Worm (Caenorhabditis elegans) whole organism, L1 larva: ENCODE data around the gene aco-2.

Experiments
- C04F5.9 ChIP-seq: sonication (generic microtip); optimal IDR thresholded peaks from 2 replicates; lab custom pipeline; 2016; ENCODE audit warnings: missing genetic modification characterization, missing compliant biosample characterization
- C34B4.2 ChIP-seq: sonication (generic microtip); optimal IDR thresholded peaks from 2 replicates; lab custom pipeline; 2017; ENCODE audit warnings: mild to moderate bottlenecking, missing genetic modification characterization, missing compliant biosample characterization
- F16B12.6 ChIP-seq: fragments of 150-350 bp; optimal IDR thresholded peaks from 2 replicates; lab custom pipeline; 2014; ENCODE audit warnings: missing biosample characterization, missing genetic modification characterization
- Y116A8C.19 ChIP-seq: sonication (generic microtip); optimal IDR thresholded peaks from 2 replicates; lab custom pipeline; 2016; ENCODE audit warnings: missing compliant biosample characterization, missing genetic modification characterization, borderline replicate concordance
- aha-1 ChIP-seq: fragments of 150-350 bp; optimal IDR thresholded peaks from 2 replicates; lab custom pipeline; 2014; ENCODE audit warnings: missing biosample characterization, missing genetic modification characterization
- alr-1 ChIP-seq: fragments of 200-800 bp; sonication (Bioruptor generic); optimal IDR thresholded peaks from 2 replicates; lab custom pipeline; 2018; ENCODE audit warnings: borderline replicate concordance, mild to moderate bottlenecking, missing genetic modification characterization, missing compliant biosample characterization
- ama-1 ChIP-seq: fragments of 150-350 bp; optimal IDR thresholded peaks from 2 replicates; lab custom pipeline; 2014
- ceh-82 ChIP-seq, 3 experiments: fragments of 150-350 bp in 1 of 3; sonication (generic microtip) in 2 of 3; optimal IDR thresholded peaks; 2 replicates each; lab custom pipeline; 2014 to 2017; ENCODE audit warnings: missing biosample characterization in 3 of 3, missing genetic modification characterization in 3 of 3
- ces-1 ChIP-seq: fragments of 150-350 bp; optimal IDR thresholded peaks from 2 replicates; lab custom pipeline; 2014; ENCODE audit warnings: missing biosample characterization, missing genetic modification reagents, missing genetic modification characterization
- dsc-1 ChIP-seq: sonication (generic microtip); optimal IDR thresholded peaks from 2 replicates; lab custom pipeline; 2016; ENCODE audit warnings: mild to moderate bottlenecking, missing genetic modification characterization, missing compliant biosample characterization
- efl-3 ChIP-seq: fragments of 200-800 bp; sonication (Bioruptor generic); optimal IDR thresholded peaks from 2 replicates; lab custom pipeline; 2018; ENCODE audit warnings: mild to moderate bottlenecking, missing genetic modification characterization, missing compliant biosample characterization
- egl-27 ChIP-seq, 2 experiments: fragments of 150-350 bp in 1 of 2; sonication (generic microtip); optimal IDR thresholded peaks; 3 replicates each; lab custom pipeline; 2017 to 2018; ENCODE audit warnings: missing biosample characterization in 2 of 2, missing genetic modification characterization in 2 of 2, missing genetic modification reagents in 2 of 2
- elt-3 ChIP-seq, 6 experiments: fragments of 150-350 bp in 1 of 6; sonication (generic microtip); optimal IDR thresholded peaks; 2 replicates each; lab custom pipeline; 2017 to 2018; ENCODE audit warnings: missing biosample characterization in 6 of 6, missing genetic modification characterization in 6 of 6, inconsistent platforms in 1 of 6
- ets-5 ChIP-seq: fragments of 200-800 bp; sonication (Bioruptor generic); IDR thresholded peaks from 2 replicates; pipeline ENCODE4 v1.3.6; 2022; ENCODE audit warnings: missing genetic modification characterization, missing compliant biosample characterization
- fkh-8 ChIP-seq: sonication (generic microtip); optimal IDR thresholded peaks from 2 replicates; lab custom pipeline; 2016; ENCODE audit warnings: mild to moderate bottlenecking, missing genetic modification characterization, missing compliant biosample characterization
- fos-1 ChIP-seq: fragments of 150-350 bp; optimal IDR thresholded peaks from 2 replicates; lab custom pipeline; 2014; ENCODE audit warnings: missing biosample characterization, missing genetic modification characterization
- grh-1 ChIP-seq: fragments of 200-800 bp; sonication (Bioruptor generic); IDR thresholded peaks from 2 replicates; pipeline ENCODE4 v1.3.6; 2022; ENCODE audit warnings: missing genetic modification reagents, missing genetic modification characterization, missing compliant biosample characterization
- hlh-4 ChIP-seq: sonication (generic microtip); optimal IDR thresholded peaks from 2 replicates; lab custom pipeline; 2016; ENCODE audit warnings: mild to moderate bottlenecking, missing genetic modification characterization, missing compliant biosample characterization
- hpl-2 ChIP-seq: fragments of 150-350 bp; optimal IDR thresholded peaks from 2 replicates; lab custom pipeline; 2014; ENCODE audit warnings: missing biosample characterization, missing genetic modification reagents, missing genetic modification characterization
- isw-1 ChIP-seq: fragments of 200-800 bp; sonication (Bioruptor generic); IDR thresholded peaks from 2 replicates; pipeline ENCODE4 v1.3.6; 2022; ENCODE audit warnings: missing genetic modification characterization, missing compliant biosample characterization
- lin-13 ChIP-seq: fragments of 150-350 bp; optimal IDR thresholded peaks from 2 replicates; lab custom pipeline; 2014; ENCODE audit warnings: missing biosample characterization, missing genetic modification reagents, missing genetic modification characterization
- lin-15B ChIP-seq: fragments of 150-350 bp; sonication (generic microtip); optimal IDR thresholded peaks from 3 replicates; lab custom pipeline; 2014; ENCODE audit warnings: missing biosample characterization, missing genetic modification characterization
- lin-35 ChIP-seq, 2 experiments: fragments of 150-350 bp; optimal IDR thresholded peaks; 2 replicates each; lab custom pipeline; 2014; ENCODE audit warnings: missing biosample characterization in 2 of 2, missing genetic modification characterization in 2 of 2, missing genetic modification reagents in 2 of 2
- lin-39 ChIP-seq: fragments of 150-350 bp; optimal IDR thresholded peaks from 2 replicates; lab custom pipeline; 2014; ENCODE audit warnings: missing biosample characterization, missing genetic modification reagents, missing genetic modification characterization
- mab-9 ChIP-seq: fragments of 200-800 bp; sonication (Bioruptor generic); IDR thresholded peaks from 2 replicates; pipeline ENCODE4 v1.3.6; 2022; ENCODE audit warnings: missing genetic modification reagents, missing genetic modification characterization, missing compliant biosample characterization
- mdl-1 ChIP-seq, 2 experiments: fragments of 150-350 bp; optimal IDR thresholded peaks; 2 replicates each; lab custom pipeline; 2014 to 2017; ENCODE audit warnings: missing biosample characterization in 2 of 2, missing genetic modification characterization in 2 of 2, inconsistent platforms in 1 of 2
- mef-2 ChIP-seq: fragments of 150-350 bp; optimal IDR thresholded peaks from 2 replicates; lab custom pipeline; 2014; ENCODE audit warnings: missing biosample characterization, missing genetic modification characterization
- nhr-11 ChIP-seq: fragments of 150-350 bp; optimal IDR thresholded peaks from 2 replicates; lab custom pipeline; 2014; ENCODE audit warnings: missing biosample characterization, missing genetic modification characterization
- nhr-12 ChIP-seq: sonication (generic microtip); optimal IDR thresholded peaks from 2 replicates; lab custom pipeline; 2017; ENCODE audit warnings: missing biosample characterization, missing genetic modification characterization
- nhr-47 ChIP-seq: sonication (generic microtip); optimal IDR thresholded peaks from 2 replicates; lab custom pipeline; 2016; ENCODE audit warnings: mild to moderate bottlenecking, missing genetic modification characterization, moderate library complexity, missing compliant biosample characterization
- nhr-76 ChIP-seq: sonication (generic microtip); optimal IDR thresholded peaks from 2 replicates; lab custom pipeline; 2017; ENCODE audit warnings: missing biosample characterization, missing genetic modification characterization
- nhr-84 ChIP-seq: sonication (generic microtip); optimal IDR thresholded peaks from 2 replicates; lab custom pipeline; 2017; ENCODE audit warnings: missing biosample characterization, missing genetic modification characterization
- nhr-85 ChIP-seq: sonication (generic microtip); peaks from one replicate; lab custom pipeline; 2016; ENCODE audit warnings: missing genetic modification characterization, inconsistent platforms, missing compliant biosample characterization
- pag-3 ChIP-seq: sonication (generic microtip); optimal IDR thresholded peaks from 2 replicates; lab custom pipeline; 2017; ENCODE audit warnings: missing genetic modification characterization, mild to moderate bottlenecking, missing compliant biosample characterization, antibody characterized with exemption, borderline replicate concordance; ENCODE audit not compliant: insufficient read depth
- pqm-1 ChIP-seq: sonication (generic microtip); optimal IDR thresholded peaks from 3 replicates; lab custom pipeline; 2017; ENCODE audit warnings: missing biosample characterization, missing genetic modification characterization
- skn-1 ChIP-seq: fragments of 150-350 bp; optimal IDR thresholded peaks from 2 replicates; lab custom pipeline; 2014; ENCODE audit warnings: missing biosample characterization, missing genetic modification characterization
- snpc-4 ChIP-seq: fragments of 150-350 bp; optimal IDR thresholded peaks from 2 replicates; lab custom pipeline; 2014; ENCODE audit warnings: missing biosample characterization, missing genetic modification characterization
- sptf-1 ChIP-seq: fragments of 150-350 bp; optimal IDR thresholded peaks from 2 replicates; lab custom pipeline; 2014; ENCODE audit warnings: missing biosample characterization, missing genetic modification characterization
- sup-37 ChIP-seq: fragments of 200-800 bp; sonication (Bioruptor generic); optimal IDR thresholded peaks from 2 replicates; lab custom pipeline; 2018; ENCODE audit warnings: mild to moderate bottlenecking, missing genetic modification characterization, missing compliant biosample characterization
- tbx-2 ChIP-seq: sonication (generic microtip); optimal IDR thresholded peaks from 2 replicates; lab custom pipeline; 2016; ENCODE audit warnings: missing genetic modification characterization, missing compliant biosample characterization
- tlp-1 ChIP-seq: fragments of 150-350 bp; optimal IDR thresholded peaks from 2 replicates; lab custom pipeline; 2014; ENCODE audit warnings: missing biosample characterization, missing genetic modification characterization
- unc-130 ChIP-seq: fragments of 150-350 bp; optimal IDR thresholded peaks from 2 replicates; lab custom pipeline; 2017; ENCODE audit warnings: missing biosample characterization, missing genetic modification characterization, inconsistent platforms
- unc-30 ChIP-seq: sonication (generic microtip); optimal IDR thresholded peaks from 2 replicates; lab custom pipeline; 2017; ENCODE audit warnings: missing biosample characterization, missing genetic modification characterization
- ztf-11 ChIP-seq, 2 experiments: sonication (generic microtip); optimal IDR thresholded peaks; 2 replicates each; lab custom pipeline; 2016 to 2017; ENCODE audit warnings: missing genetic modification characterization in 2 of 2, missing biosample characterization in 1 of 2, missing compliant biosample characterization in 1 of 2

The aco-2 gene

DNA sequence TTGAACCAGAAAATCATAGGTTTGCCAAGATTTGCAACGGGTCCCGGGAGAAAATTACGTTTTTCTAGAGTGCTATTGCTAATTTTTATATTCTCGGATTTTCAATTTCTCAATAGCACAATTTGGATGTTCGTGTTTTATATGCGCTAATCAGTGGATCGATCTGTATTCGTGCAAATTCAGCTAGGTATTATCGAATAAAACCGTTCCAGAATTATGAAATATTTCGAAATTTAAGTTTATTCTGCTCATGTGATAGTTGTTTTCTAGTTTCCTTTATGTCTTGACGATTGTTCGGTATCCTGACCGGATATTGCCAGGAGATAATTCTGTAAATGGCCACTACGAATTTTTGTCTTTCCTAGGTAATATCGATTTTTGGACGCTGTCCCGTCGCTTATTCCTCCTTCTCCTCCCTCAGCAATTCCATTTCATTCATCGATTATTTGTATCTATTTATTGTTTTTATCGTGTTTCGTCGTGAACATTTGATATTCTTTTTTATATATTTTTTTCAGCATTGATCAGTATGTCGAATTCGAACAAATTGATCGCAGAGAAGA is 36.8 kb downstream of the aco-2 start, which contains the start of gene cit-1.2:
cit-1.2 (plus strand) TSS at position 513 of the 563 bp plus-strand sequence.
- TF ChIP-seq nhr-84 (no peak), skn-1 (peak; percentile 7), lin-39 (tag; lab: Kevin White, UChicago) (no peak)

DNA sequence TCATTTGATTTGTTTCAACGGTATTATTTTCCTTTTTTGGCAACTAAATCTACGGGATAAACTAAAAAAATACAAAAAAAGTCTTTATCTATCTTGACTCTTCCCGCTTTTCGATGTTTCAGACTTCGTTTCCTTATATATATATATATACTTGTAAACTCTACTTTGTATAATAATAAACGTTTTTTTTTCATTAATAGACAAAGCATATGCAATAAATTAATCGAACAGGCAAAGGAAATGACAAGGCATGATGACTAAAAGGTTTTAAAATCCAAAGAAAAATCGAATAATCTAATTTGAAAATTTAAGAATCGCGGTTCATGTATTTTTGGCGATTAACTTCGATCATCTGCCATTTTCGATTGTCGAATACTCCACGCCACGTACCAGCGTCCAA is 40.1 kb downstream of the aco-2 start:
- TF ChIP-seq ceh-82 (tag; optimal IDR thresholded peaks at IDR 0.05; lab: Kevin White, UChicago) (no peak), alr-1 (no peak), mab-9 (GFP tag; lab: Robert Waterston, UW) (no peak), nhr-12 (tag; lab: Kevin White, UChicago) (no peak), mef-2 (tag; lab: Kevin White, UChicago) (no peak), mdl-1 (tag; optimal IDR thresholded peaks at IDR 0.05; lab: Kevin White, UChicago) (no peak), ces-1 (GFP tag; lab: Kevin White, UChicago) (no peak), ztf-11 (tag; optimal IDR thresholded peaks at IDR 0.05; lab: Kevin White, UChicago) (no peak), pag-3 (tag; lab: Kevin White, UChicago) (no peak), aha-1 (no peak), skn-1 (no peak), hlh-4 (tag; lab: Kevin White, UChicago) (no peak), tlp-1 (tag; lab: Kevin White, UChicago) (no peak), sptf-1 (tag; lab: Kevin White, UChicago) (no peak), nhr-11 (tag; lab: Kevin White, UChicago) (no peak), lin-39 (tag; lab: Kevin White, UChicago) (no peak), sup-37 (GFP tag; lab: Kevin White, UChicago) (no peak), C34B4.2 (tag; lab: Kevin White, UChicago) (no peak)

DNA sequence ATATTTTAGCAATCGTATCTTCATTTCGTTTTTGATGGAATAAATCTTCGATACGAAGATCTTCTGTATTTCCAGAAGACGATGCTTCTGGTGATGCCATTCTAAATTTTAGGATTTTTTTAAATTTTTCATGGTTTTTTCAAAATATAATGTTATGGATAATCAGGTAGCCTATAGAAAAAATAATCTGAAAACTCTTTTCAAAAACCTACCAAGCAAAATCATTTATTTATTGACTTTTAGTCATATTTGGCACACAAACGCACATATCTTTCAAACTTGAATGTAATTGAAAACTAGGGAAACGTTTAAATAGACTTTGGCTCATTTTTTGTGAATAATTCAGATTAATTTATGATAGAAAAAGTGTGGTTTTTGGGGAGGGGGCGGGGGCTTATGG is 42.9 kb downstream of the aco-2 start, which contains the start of gene F44B9.5:
F44B9.5 (minus strand) TSS at position 101 of the 400 bp plus-strand sequence.
- TF ChIP-seq nhr-85 (tag; lab: Kevin White, UChicago), result no peak
- TF ChIP-seq egl-27 (tag; optimal IDR thresholded peaks at IDR 0.05; lab: Kevin White, UChicago), result no peak
- no peak for TF ChIP-seq grh-1 (GFP tag; lab: Robert Waterston, UW)
- no peak for TF ChIP-seq snpc-4 (tag; lab: Kevin White, UChicago)
- no peak for TF ChIP-seq unc-130 (tag; lab: Kevin White, UChicago)
- TF ChIP-seq, all 84 proteins: peak for 0

DNA sequence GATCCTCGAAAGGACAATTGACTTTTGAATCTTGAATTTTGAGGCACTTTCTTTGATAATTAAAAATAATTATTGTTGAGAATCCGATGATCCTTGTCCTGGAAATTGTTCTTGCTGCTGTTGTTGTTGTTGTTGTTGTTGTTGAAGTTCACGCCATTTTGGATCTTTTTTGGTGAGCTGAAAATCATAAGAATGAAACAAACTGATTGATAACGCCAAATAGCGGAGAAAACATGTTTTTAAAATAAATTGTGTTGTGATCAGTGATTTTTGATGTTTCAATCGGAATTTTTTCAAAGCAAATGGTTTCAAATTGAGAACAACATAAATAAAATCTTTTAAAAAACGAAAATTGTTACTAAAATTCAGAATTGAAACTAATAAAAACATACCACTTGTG is 43.5 kb downstream of the aco-2 start:
- TF ChIP-seq alr-1 (no peak), ces-1 (GFP tag; lab: Kevin White, UChicago) (no peak), pqm-1 (tag; lab: Kevin White, UChicago) (no peak), lin-15B (tag; lab: Kevin White, UChicago) (no peak), efl-3 (GFP tag; lab: Kevin White, UChicago) (no peak), tbx-2 (tag; lab: Kevin White, UChicago) (no peak), unc-130 (tag; lab: Kevin White, UChicago) (no peak), nhr-84 (no peak), nhr-12 (tag; lab: Kevin White, UChicago) (no peak), C34B4.2 (tag; lab: Kevin White, UChicago) (no peak), isw-1 (GFP tag; lab: Robert Waterston, UW) (no peak), nhr-47 (tag; lab: Kevin White, UChicago) (no peak), unc-30 (no peak)

DNA sequence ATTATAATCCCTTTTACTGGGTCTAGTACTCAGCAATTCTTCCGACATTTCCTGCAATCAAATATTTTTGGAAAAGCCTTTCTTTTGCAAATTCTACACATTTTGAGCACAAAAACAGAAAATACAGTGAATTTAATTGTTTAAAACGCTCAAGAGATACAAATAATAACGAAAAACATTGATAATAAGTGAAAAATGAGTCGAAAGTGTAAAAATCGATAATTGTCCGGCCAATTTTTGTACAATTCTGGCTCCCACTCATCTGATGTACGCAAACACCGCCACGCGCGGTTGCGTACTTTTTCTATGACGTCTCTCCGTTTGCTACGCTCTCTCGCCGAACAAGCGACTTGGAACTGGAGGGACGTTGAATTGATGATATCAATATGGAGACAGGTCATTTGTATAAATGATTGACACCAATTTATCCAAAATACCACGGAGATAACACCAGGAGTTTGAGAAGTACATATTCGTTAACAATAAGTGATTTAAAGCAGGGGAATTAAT is 47.4 kb downstream of the aco-2 start, which contains the start of gene lin-36:
lin-36 (minus strand) TSS at position 51 of the 510 bp plus-strand sequence.
- TF ChIP-seq dsc-1 (peak; percentile 93), C04F5.9 (tag; lab: Kevin White, UChicago) (peak; percentile 74), ets-5 (GFP tag; lab: Robert Waterston, UW) (no peak), lin-35 (GFP tag; optimal IDR thresholded peaks at IDR 0.05; lab: Kevin White, UChicago) (peak; percentile 85 to 94), nhr-47 (tag; lab: Kevin White, UChicago) (peak; percentile 86), ama-1 (lab: Kevin White, UChicago) (no peak), grh-1 (GFP tag; lab: Robert Waterston, UW) (peak; percentile 78), fkh-8 (tag; lab: Kevin White, UChicago) (peak; percentile 80), ztf-11 (tag; optimal IDR thresholded peaks at IDR 0.05; lab: Kevin White, UChicago) (peak in 1 of 2 experiments; percentile 76), fos-1 (tag; lab: Kevin White, UChicago) (peak; percentile 71), tbx-2 (tag; lab: Kevin White, UChicago) (peak; percentile 91), Y116A8C.19 (tag; lab: Kevin White, UChicago) (no peak), hpl-2 (GFP tag; lab: Kevin White, UChicago) (no peak), mdl-1 (tag; optimal IDR thresholded peaks at IDR 0.05; lab: Kevin White, UChicago) (peak in 1 of 2 experiments; percentile 64), nhr-76 (tag; lab: Kevin White, UChicago) (no peak), lin-13 (GFP tag; lab: Kevin White, UChicago) (peak; percentile 83), elt-3 (tag; optimal IDR thresholded peaks at IDR 0.05; lab: Kevin White, UChicago) (peak in 2 of 6 experiments; percentile 72 to 77), F16B12.6 (peak; percentile 99)
